ENCODE assay signal across 1 fruit fly cellular context in genomic region chr2L:11452601-11453345, dm6.
A peak's percentile ranks its signal among the peaks of the same experiment; 100 is the strongest.
TF ChIP-seq lines count a peak whose summit lies in the region.

No protein-coding gene starts in this region.

TF ChIP-seq in whole organism, embryonic, 481 proteins besides CTCF, POLR2A, EP300 and RAD21 (continued from another document):
- peak; percentile 11 for TF ChIP-seq bcd (GFP tag; optimal IDR thresholded peaks at IDR 0.05; lab: Kevin White, UChicago)
- TF ChIP-seq CG1792 (GFP tag; optimal IDR thresholded peaks at IDR 0.05; lab: Kevin White, UChicago) = no peak
- peak; percentile 87 for TF ChIP-seq zf30C (GFP tag; optimal IDR thresholded peaks at IDR 0.05; lab: Kevin White, UChicago)
- peak; percentile 34 for TF ChIP-seq CG16863 (GFP tag; optimal IDR thresholded peaks at IDR 0.05; lab: Kevin White, UChicago)
- TF ChIP-seq CG3065 (GFP tag; optimal IDR thresholded peaks at IDR 0.05; lab: Kevin White, UChicago) = peak; percentile 15
- no peak for TF ChIP-seq sna (GFP tag; IDR thresholded peaks at IDR 0.05; lab: Robert Waterston, UW; ENCODE audit: partially characterized antibody)
- TF ChIP-seq ham (GFP tag; IDR thresholded peaks at IDR 0.05; lab: Robert Waterston, UW) = no peak
- TF ChIP-seq gro (GFP tag; optimal IDR thresholded peaks at IDR 0.05; lab: Kevin White, UChicago) = no peak
- TF ChIP-seq CG7786 (GFP tag; optimal IDR thresholded peaks at IDR 0.05; lab: Kevin White, UChicago) = peak; percentile 11
- TF ChIP-seq Dip3 (GFP tag; optimal IDR thresholded peaks at IDR 0.05; lab: Kevin White, UChicago) = no peak
- TF ChIP-seq toy (GFP tag; IDR thresholded peaks at IDR 0.05; lab: Robert Waterston, UW) = no peak
- TF ChIP-seq CG1233 (GFP tag; optimal IDR thresholded peaks at IDR 0.05; lab: Kevin White, UChicago) = peak; percentile 38
- TF ChIP-seq fd64A (GFP tag; optimal IDR thresholded peaks at IDR 0.05; lab: Kevin White, UChicago) = no peak
- peak; percentile 74 for TF ChIP-seq CG2202 (tag; optimal IDR thresholded peaks at IDR 0.05; lab: Kevin White, UChicago)
- no peak for TF ChIP-seq shn (GFP tag; optimal IDR thresholded peaks at IDR 0.05; lab: Kevin White, UChicago)
- peak; percentile 22 for TF ChIP-seq CG15479 (GFP tag; optimal IDR thresholded peaks at IDR 0.05; lab: Kevin White, UChicago)
- TF ChIP-seq crc (GFP tag; optimal IDR thresholded peaks at IDR 0.05; lab: Kevin White, UChicago) = peak; percentile 16
- TF ChIP-seq Mad (GFP tag; optimal IDR thresholded peaks at IDR 0.05; lab: Kevin White, UChicago) = no peak
- TF ChIP-seq CG42726 (GFP tag; IDR thresholded peaks at IDR 0.05; lab: Robert Waterston, UW; ENCODE audit: partially characterized antibody) = no peak
- TF ChIP-seq yki (optimal IDR thresholded peaks at IDR 0.05; lab: Kevin White, UChicago) = no peak
- peak; percentile 22 for TF ChIP-seq sqz (GFP tag; optimal IDR thresholded peaks at IDR 0.05; lab: Kevin White, UChicago)
- TF ChIP-seq jing (GFP tag; optimal IDR thresholded peaks at IDR 0.05; lab: Kevin White, UChicago) = peak; percentile 18
- no peak for TF ChIP-seq CG4282 (GFP tag; optimal IDR thresholded peaks at IDR 0.05; lab: Kevin White, UChicago)
- TF ChIP-seq Hr39 (optimal IDR thresholded peaks at IDR 0.05; lab: Kevin White, UChicago) = no peak
- TF ChIP-seq E2f1 (GFP tag; IDR thresholded peaks at IDR 0.05; lab: Robert Waterston, UW) = no peak
- TF ChIP-seq ci (GFP tag; IDR thresholded peaks at IDR 0.05; lab: Robert Waterston, UW) = peak; percentile 77; the same call in 2 of the 3 replicates
- no peak for TF ChIP-seq ttk (GFP tag; IDR thresholded peaks at IDR 0.05; lab: Robert Waterston, UW)
- peak; percentile 49 for TF ChIP-seq Camta (GFP tag; optimal IDR thresholded peaks at IDR 0.05; lab: Kevin White, UChicago)
- TF ChIP-seq CG17328 (GFP tag; IDR thresholded peaks at IDR 0.05; lab: Robert Waterston, UW) = peak; percentile 80
- peak; percentile 48 for TF ChIP-seq Blimp-1 (GFP tag; optimal IDR thresholded peaks at IDR 0.05; lab: Kevin White, UChicago)
- no peak for TF ChIP-seq CG15011 (GFP tag; optimal IDR thresholded peaks at IDR 0.05; lab: Kevin White, UChicago)
- TF ChIP-seq Nf-YB (GFP tag; optimal IDR thresholded peaks at IDR 0.05; lab: Kevin White, UChicago) = peak; percentile 0
- peak; percentile 95 for TF ChIP-seq zen (tag; optimal IDR thresholded peaks at IDR 0.05; lab: Kevin White, UChicago)
- TF ChIP-seq CG7745 (tag; optimal IDR thresholded peaks at IDR 0.05; lab: Kevin White, UChicago) = no peak
- no peak for TF ChIP-seq Bgb (GFP tag; IDR thresholded peaks at IDR 0.05; lab: Robert Waterston, UW; ENCODE audit: partially characterized antibody)
- TF ChIP-seq CG16779 (GFP tag; IDR thresholded peaks at IDR 0.05; lab: Robert Waterston, UW) = no peak
- TF ChIP-seq CoRest (tag; optimal IDR thresholded peaks at IDR 0.05; lab: Kevin White, UChicago) = peak; percentile 66
- peak; percentile 83 for TF ChIP-seq Med (GFP tag; lab: Kevin White, UChicago)
- TF ChIP-seq Scr (GFP tag; IDR thresholded peaks at IDR 0.05; lab: Robert Waterston, UW; ENCODE audit: partially characterized antibody) = no peak
- peak; percentile 34 for TF ChIP-seq Elba2 (GFP tag; optimal IDR thresholded peaks at IDR 0.05; lab: Kevin White, UChicago)
- TF ChIP-seq CG10321 (GFP tag; IDR thresholded peaks at IDR 0.05; lab: Robert Waterston, UW) = no peak
- no peak for TF ChIP-seq crol (GFP tag; IDR thresholded peaks at IDR 0.05; lab: Robert Waterston, UW)
- TF ChIP-seq CG3995 (GFP tag; optimal IDR thresholded peaks at IDR 0.05; lab: Kevin White, UChicago) = no peak
- no peak for TF ChIP-seq CG14014 (GFP tag; IDR thresholded peaks at IDR 0.05; lab: Robert Waterston, UW)
- peak; percentile 82 for TF ChIP-seq Xrp1 (GFP tag; IDR thresholded peaks at IDR 0.05; lab: Robert Waterston, UW)
- TF ChIP-seq CG2129 (GFP tag; IDR thresholded peaks at IDR 0.05; lab: Robert Waterston, UW; ENCODE audit: partially characterized antibody) = no peak
- peak; percentile 22 for TF ChIP-seq oc (tag; optimal IDR thresholded peaks at IDR 0.05; lab: Kevin White, UChicago)
- TF ChIP-seq bigmax (GFP tag; optimal IDR thresholded peaks at IDR 0.05; lab: Kevin White, UChicago) = no peak
- TF ChIP-seq pnt (GFP tag; optimal IDR thresholded peaks at IDR 0.05; lab: Kevin White, UChicago) = peak; percentile 47
- TF ChIP-seq CG34422 (GFP tag; IDR thresholded peaks at IDR 0.05; lab: Robert Waterston, UW) = no peak; the same call in 2 of the 3 replicates
- no peak for TF ChIP-seq CG10147 (GFP tag; optimal IDR thresholded peaks at IDR 0.05; lab: Kevin White, UChicago)
- no peak for TF ChIP-seq CG3847 (GFP tag; IDR thresholded peaks at IDR 0.05; lab: Robert Waterston, UW)
- TF ChIP-seq vvl (GFP tag; IDR thresholded peaks at IDR 0.05; lab: Robert Waterston, UW) = peak; percentile 41; the same call in 1 of the 2 replicates
- TF ChIP-seq CG12219 (GFP tag; optimal IDR thresholded peaks at IDR 0.05; lab: Kevin White, UChicago) = no peak
- peak; percentile 12 for TF ChIP-seq Dad (GFP tag; optimal IDR thresholded peaks at IDR 0.05; lab: Kevin White, UChicago)
- peak; percentile 83 for TF ChIP-seq CG9727 (GFP tag; optimal IDR thresholded peaks at IDR 0.05; lab: Kevin White, UChicago)
- peak; percentile 42 for TF ChIP-seq org-1 (GFP tag; optimal IDR thresholded peaks at IDR 0.05; lab: Kevin White, UChicago)
- TF ChIP-seq ap (GFP tag; IDR thresholded peaks at IDR 0.05; lab: Robert Waterston, UW) = 0 out of 2 replicates have a peak, but pooled peaks have one; percentile 13
- no peak for TF ChIP-seq psq (GFP tag; optimal IDR thresholded peaks at IDR 0.05; lab: Kevin White, UChicago)
- no peak for TF ChIP-seq CG10431 (GFP tag; optimal IDR thresholded peaks at IDR 0.05; lab: Kevin White, UChicago)
- peak; percentile 38 for TF ChIP-seq Neu2 (GFP tag; optimal IDR thresholded peaks at IDR 0.05; lab: Kevin White, UChicago; ENCODE audit: borderline replicate concordance)
- peak; percentile 30 for TF ChIP-seq CG9609 (GFP tag; optimal IDR thresholded peaks at IDR 0.05; lab: Kevin White, UChicago)
- TF ChIP-seq ranshi (GFP tag; IDR thresholded peaks at IDR 0.05; lab: Robert Waterston, UW) = 0 out of 2 replicates have a peak, but pooled peaks have one; percentile 16
- TF ChIP-seq Dek (tag; optimal IDR thresholded peaks at IDR 0.05; lab: Kevin White, UChicago) = no peak
- TF ChIP-seq TFAM (GFP tag; optimal IDR thresholded peaks at IDR 0.05; lab: Kevin White, UChicago) = peak; percentile 8
- TF ChIP-seq CG1603 (tag; optimal IDR thresholded peaks at IDR 0.05; lab: Kevin White, UChicago) = peak; percentile 54
- no peak for TF ChIP-seq Sry-β (GFP tag; optimal IDR thresholded peaks at IDR 0.05; lab: Kevin White, UChicago)
- no peak for TF ChIP-seq CG34224 (GFP tag; IDR thresholded peaks at IDR 0.05; lab: Robert Waterston, UW; ENCODE audit: partially characterized antibody)
- peak in 1 of 2 experiments; percentile 42 for TF ChIP-seq Pdp1 (GFP tag; optimal IDR thresholded peaks at IDR 0.05; lab: Kevin White, UChicago)
- TF ChIP-seq onecut (GFP tag; IDR thresholded peaks at IDR 0.05; lab: Robert Waterston, UW) = peak; percentile 48
- TF ChIP-seq zfh1 (GFP tag; IDR thresholded peaks at IDR 0.05; lab: Robert Waterston, UW) = peak; percentile 85
- TF ChIP-seq sima (GFP tag; optimal IDR thresholded peaks at IDR 0.05; lab: Kevin White, UChicago) = no peak
- TF ChIP-seq sim (GFP tag; IDR thresholded peaks at IDR 0.05; lab: Robert Waterston, UW) = peak; percentile 59; the same call in 1 of the 2 replicates
- TF ChIP-seq CG11723 (GFP tag; optimal IDR thresholded peaks at IDR 0.05; lab: Kevin White, UChicago) = peak; percentile 6
- peak; percentile 27 for TF ChIP-seq CG12942 (GFP tag; optimal IDR thresholded peaks at IDR 0.05; lab: Kevin White, UChicago)
- peak; percentile 65 for TF ChIP-seq row (GFP tag; IDR thresholded peaks at IDR 0.05; lab: Robert Waterston, UW)
- no peak for TF ChIP-seq aop (GFP tag; IDR thresholded peaks at IDR 0.05; lab: Robert Waterston, UW)
- TF ChIP-seq CG18011 (GFP tag; optimal IDR thresholded peaks at IDR 0.05; lab: Kevin White, UChicago) = no peak
- no peak for TF ChIP-seq CG34376 (GFP tag; optimal IDR thresholded peaks at IDR 0.05; lab: Kevin White, UChicago)
- peak; percentile 24 for TF ChIP-seq CG33213 (GFP tag; optimal IDR thresholded peaks at IDR 0.05; lab: Kevin White, UChicago)
- TF ChIP-seq NK7.1 (GFP tag; optimal IDR thresholded peaks at IDR 0.05; lab: Kevin White, UChicago) = no peak
- no peak for TF ChIP-seq chinmo (GFP tag; IDR thresholded peaks at IDR 0.05; lab: Robert Waterston, UW; ENCODE audit: partially characterized antibody)
- peak; percentile 35 for TF ChIP-seq dmrt99B (tag; optimal IDR thresholded peaks at IDR 0.05; lab: Kevin White, UChicago)
- no peak; the same call in 2 of the 3 replicates for TF ChIP-seq tgo (GFP tag; IDR thresholded peaks at IDR 0.05; lab: Robert Waterston, UW)
- TF ChIP-seq Xbp1 (GFP tag; optimal IDR thresholded peaks at IDR 0.05; lab: Kevin White, UChicago) = peak; percentile 37
- TF ChIP-seq Atf3 (GFP tag; optimal IDR thresholded peaks at IDR 0.05; lab: Kevin White, UChicago) = no peak
- no peak for TF ChIP-seq ash1 (GFP tag; optimal IDR thresholded peaks at IDR 0.05; lab: Kevin White, UChicago)
- peak in 1 of 2 experiments; percentile 77 for TF ChIP-seq bsh (GFP tag; optimal IDR thresholded peaks at IDR 0.05; lab: Kevin White, UChicago)
- no peak for TF ChIP-seq kni (GFP tag; optimal IDR thresholded peaks at IDR 0.05; lab: Kevin White, UChicago)
- no peak for TF ChIP-seq CG14965 (GFP tag; optimal IDR thresholded peaks at IDR 0.05; lab: Kevin White, UChicago; ENCODE audit: borderline replicate concordance)
- TF ChIP-seq chm (GFP tag; IDR thresholded peaks at IDR 0.05; lab: Robert Waterston, UW) = peak; percentile 36; the same call in 1 of the 2 replicates
